Worm (Caenorhabditis elegans) whole organism, dauer: ENCODE data around the gene famk-1.

Source experiments
- unc-62 ChIP-seq: sonication (generic microtip); optimal IDR thresholded peaks from 2 replicates; lab custom pipeline; 2017; ENCODE audit warnings: missing biosample characterization, missing genetic modification reagents, missing genetic modification characterization

famk-1 gene

DNA sequence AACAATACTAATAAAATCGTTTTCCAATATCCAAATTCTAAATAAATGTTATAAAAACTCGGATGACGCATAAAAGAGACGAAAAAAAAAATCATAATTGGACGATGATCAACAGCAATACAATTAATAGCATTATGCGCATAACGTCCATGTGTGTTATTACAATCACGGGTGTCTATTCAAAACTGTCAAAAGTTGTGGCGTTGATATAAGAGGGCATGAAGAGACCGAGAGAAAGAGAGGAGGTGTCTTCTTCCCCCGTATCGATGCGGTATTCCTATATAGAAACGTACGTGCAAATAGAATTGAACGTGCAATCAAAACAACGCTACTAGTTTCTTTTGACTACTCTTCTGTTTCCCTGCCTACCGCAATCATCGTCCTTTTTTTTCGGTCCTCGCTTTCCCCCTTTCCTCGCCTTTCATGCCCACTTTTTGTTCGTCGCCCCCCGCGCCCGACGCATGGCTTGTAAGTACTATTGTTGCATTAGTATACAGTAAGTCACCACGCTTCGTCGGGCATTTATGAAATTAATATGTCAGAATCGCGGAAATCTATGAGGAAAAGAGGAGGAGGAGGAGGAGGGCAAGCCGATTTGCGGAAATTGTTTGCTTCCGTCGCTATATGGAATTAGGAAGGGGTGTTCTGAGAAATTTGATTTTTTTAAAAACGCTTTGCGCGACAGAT lies 8.9 kb upstream of the famk-1 start:
- no peak for TF ChIP-seq unc-62

DNA sequence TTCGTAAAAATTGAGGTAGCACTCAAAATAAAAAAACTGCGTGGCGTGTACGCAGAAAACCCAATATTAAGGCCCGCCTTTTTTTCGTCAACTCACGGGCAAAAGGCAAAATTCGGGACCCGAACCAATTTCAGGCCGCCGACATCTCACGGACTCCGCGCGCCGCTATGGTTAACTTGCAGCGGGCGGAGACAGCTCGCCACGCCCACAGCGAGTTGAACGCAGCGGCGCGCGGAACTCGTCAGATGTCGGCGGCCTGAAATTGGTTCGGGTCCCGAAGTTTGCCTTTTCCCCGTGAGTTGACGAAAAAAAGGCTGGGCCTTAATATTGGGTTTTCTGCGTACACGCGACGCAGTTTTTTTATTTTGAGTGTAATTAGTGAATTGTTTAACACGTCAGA lies 8.0 kb upstream of the famk-1 start:
- no peak for TF ChIP-seq unc-62

- TF ChIP-seq unc-62: no peak
Measured at ce11 chrX:15215272-15215671, 2.2 kb upstream of the famk-1 start.

DNA sequence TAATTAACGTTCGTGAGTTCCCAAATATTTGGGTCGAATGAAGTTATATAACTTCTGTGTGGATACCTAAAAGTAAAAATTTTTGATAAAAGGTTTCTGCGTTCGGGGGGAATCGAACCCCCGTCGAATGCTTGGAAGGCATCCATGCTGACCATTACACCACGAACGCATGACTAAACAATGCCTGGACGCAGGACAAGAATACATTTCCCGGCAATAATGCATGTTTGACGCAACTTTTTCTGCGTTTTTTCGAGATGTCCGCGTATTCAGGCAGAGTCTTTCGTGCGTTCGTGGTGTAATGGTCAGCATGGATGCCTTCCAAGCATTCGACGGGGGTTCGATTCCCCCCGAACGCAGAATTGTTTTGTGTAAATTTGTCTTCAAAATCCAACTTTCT lies 12.3 kb downstream of the famk-1 start:
- TF ChIP-seq unc-62: no peak

DNA sequence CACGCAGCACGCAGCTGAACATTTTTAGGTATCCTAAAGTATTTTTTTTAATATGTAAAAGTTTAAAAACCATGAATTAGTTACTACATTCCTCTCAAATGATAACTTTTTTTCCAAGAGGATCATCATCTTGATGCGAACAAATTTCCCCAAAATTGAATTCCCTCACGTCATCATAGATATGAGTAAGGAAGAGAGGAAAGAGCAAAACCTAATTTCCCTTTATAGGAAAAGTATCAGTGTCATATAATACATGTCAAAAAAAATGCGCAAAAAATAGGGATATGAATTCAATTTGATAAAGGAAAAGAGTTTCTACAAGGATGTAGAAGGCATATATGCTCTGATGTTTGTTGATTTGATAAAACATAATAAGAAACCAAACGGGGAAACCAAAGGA lies 12.9 kb downstream of the famk-1 start:
- TF ChIP-seq unc-62: no peak

DNA sequence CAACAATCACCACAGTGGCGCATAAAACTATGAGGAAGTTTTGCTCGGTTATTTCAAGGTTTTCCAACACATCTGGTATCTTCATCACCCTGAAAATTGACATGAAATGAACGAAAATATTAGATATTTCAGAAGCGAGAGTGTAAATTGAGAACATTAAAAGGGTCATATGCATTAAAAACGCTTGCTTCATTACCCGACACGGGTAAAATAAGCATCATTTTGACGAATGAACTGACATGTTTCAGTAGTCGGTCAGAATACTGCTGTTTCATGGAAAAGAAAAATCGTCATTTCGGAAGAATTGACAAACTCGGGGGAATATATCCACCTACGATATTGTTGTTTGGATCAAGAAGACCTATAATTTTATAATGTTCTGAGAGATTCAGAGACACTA lies 14.0 kb downstream of the famk-1 start, which contains the start of gene snt-7:
Gene snt-7 (minus strand): TSS at position 101 of the 400 bp plus-strand sequence.
- TF ChIP-seq unc-62: no peak

DNA sequence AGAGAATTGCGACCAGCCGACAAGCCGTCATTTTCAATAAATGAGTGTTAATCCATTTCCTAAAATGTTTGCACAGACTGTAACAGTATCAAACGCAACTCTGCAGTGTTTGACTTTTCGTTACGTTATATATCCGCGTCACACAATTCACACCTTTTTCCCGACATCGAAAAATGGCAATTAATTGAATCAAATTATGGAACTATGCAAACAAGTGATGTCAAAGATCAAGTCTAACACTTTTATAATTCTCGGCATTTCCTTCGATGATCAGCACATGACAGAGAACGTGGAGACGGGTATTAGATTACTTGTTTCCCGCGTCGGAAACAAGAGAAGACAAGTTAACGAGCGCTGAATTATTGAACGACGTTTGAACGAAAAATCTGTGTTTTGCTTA lies 18.8 kb downstream of the famk-1 start, which contains the start of gene phat-6:
Gene phat-6 (minus strand): TSS at position 101 of the 400 bp plus-strand sequence.
- no peak for TF ChIP-seq unc-62

ce11 chrX:15191370-15191769 lies 21.7 kb downstream of the famk-1 start:
- TF ChIP-seq unc-62: no peak

- TF ChIP-seq unc-62: no peak
Measured at ce11 chrX:15189823-15190222, 23.2 kb downstream of the famk-1 start, which contains the start of gene T10B10.4. T10B10.4 (plus strand) TSS chrX:15190123.

ce11 chrX:15188986-15189675 lies 23.9 kb downstream of the famk-1 start:
- no peak for TF ChIP-seq unc-62

DNA sequence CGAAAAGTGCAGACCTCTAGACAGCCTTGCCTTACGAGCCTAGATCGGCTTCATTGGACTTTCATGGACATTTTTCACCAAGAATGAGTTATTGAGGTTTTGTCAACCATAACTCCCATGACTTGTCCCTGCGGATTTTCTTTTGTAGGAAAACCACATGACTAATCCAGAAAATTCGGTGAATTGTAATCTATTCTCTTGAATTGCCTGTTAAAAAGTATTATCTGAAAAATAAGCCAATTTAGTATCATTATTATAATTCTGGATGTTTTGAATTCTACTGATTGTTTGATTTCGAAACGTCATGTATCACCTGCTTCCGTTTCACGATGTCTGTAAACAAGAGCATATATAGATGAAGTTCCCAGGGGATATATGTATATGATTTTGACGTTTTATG lies 24.5 kb downstream of the famk-1 start:
- TF ChIP-seq unc-62: no peak

DNA sequence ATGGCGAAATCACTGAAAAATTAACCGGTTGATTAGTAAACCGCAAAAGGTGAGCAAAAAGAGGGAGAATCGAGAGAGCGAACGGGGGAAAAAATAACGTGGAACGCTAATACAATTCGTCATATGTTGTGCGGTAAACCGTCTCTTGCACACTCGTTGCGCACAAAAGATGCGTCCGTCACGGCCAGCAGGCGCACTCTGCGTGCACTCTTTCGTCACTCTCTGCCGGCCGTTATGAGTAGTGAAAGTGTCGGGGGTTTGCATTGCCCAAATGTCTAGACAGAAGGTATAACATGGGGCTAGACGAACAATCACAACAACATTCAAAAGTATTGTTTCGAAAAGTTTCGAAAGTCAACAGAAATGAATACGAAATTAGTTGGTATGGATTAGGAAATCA lies 31.6 kb downstream of the famk-1 start, which contains the start of gene pkhm-2:
Gene pkhm-2 (minus strand): TSS at position 12 of the 400 bp plus-strand sequence.
- TF ChIP-seq unc-62: no peak

DNA sequence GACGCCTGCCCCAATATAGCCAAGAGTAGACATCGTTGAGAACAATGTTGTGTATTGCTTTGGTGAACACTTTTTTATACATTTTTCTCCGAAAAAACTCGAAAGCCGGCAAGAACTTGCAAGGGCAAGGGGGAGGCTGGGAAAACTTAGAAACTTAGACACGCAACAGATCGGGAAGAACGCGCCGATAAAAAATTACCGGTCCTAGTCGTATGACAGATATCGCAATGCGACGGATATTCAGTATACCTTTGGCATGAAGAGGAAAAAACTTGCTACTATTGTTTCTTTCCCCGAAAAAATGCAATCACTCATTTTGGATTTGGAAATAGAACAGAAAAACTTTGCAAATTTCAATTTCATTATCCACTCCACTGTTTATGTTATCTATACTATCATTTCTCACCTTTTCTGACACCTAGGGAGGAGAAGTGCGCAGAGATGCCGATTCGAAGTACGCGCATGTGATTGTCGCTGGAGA lies 36.6 kb downstream of the famk-1 start, which contains the start of gene col-41:
Gene col-41 (minus strand): TSS at position 51 of the 481 bp plus-strand sequence.
- no peak for TF ChIP-seq unc-62

ce11 chrX:15175211-15175610 lies 37.8 kb downstream of the famk-1 start:
- no peak for TF ChIP-seq unc-62

- TF ChIP-seq unc-62: no peak
Measured at ce11 chrX:15173303-15173904, 39.7 kb downstream of the famk-1 start, which contains the start of gene ucr-2.2. ucr-2.2 (plus strand) TSS chrX:15173904.

- no peak for TF ChIP-seq unc-62
Measured at ce11 chrX:15170958-15171357, 42.1 kb downstream of the famk-1 start.

DNA sequence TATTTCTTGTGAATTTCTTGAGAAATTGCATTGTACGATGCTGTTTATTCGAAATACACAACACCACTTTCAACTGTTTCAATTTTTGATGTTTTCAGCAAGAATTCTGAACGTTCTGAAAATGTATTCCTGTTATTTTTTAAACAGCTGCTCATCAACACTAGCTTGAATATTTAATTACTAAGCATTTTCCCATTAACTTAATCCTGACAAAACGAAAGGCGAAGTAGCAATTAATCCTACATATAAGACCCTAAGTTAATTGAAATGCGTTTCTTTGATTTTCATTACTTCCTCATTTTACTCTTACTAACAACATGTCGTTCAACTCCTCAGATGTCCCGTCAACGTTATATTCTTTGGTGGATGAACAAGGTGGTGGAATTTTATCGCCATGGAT lies 44.6 kb downstream of the famk-1 start, which contains the start of gene ocr-3:
Gene ocr-3 (plus strand): TSS at position 301 of the 400 bp plus-strand sequence.
- TF ChIP-seq unc-62: no peak
